Fruit fly (Drosophila melanogaster): ENCODE data around the gene CG15743.

Gene CG15743

DNA sequence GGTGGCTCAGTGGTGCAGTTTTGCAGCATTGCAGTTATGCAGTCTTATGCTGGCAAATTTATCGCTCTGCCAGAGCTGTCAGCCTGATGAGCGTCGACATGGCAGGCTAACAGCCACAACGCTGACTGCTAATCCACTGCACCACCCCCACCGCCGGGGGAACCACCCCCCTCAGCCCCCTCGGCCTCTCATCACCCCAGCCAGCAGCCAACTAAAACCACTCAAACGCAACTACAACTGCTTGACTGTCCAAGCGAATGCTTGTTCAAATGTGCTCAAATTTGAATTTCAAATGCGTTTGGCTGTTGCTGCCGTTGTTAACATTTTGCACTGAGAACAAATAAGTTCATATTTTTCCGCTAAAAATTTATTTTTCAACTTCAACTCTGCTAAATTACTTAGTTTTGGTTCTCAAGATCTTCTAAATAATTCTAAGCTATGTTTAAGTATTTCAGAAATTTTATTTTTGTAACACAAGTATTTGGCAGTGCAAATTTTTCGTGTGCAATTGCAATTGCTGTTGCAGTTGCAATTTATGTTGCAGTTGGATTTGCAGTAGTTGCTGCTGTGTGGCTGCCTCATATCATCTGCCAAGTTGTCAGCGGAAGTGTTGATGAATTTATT lies 47.1 kb upstream of the CG15743 start (continued):
- TF ChIP-seq YL-1 (GFP tag; optimal IDR thresholded peaks at IDR 0.05), result no peak
- 0 out of 3 replicates have a peak, but pooled peaks have one; percentile 18 for TF ChIP-seq CG34422 (GFP tag; IDR thresholded peaks at IDR 0.05)
- TF ChIP-seq eyg (GFP tag; optimal IDR thresholded peaks at IDR 0.05), result no peak
- no peak for TF ChIP-seq twi (tag; optimal IDR thresholded peaks at IDR 0.05)
- no peak for TF ChIP-seq CG6272 (GFP tag; IDR thresholded peaks at IDR 0.05)
- TF ChIP-seq Ets97D (GFP tag; optimal IDR thresholded peaks at IDR 0.05), result no peak
- no peak for TF ChIP-seq sug (tag; optimal IDR thresholded peaks at IDR 0.05)
- TF ChIP-seq CG1832 (GFP tag; optimal IDR thresholded peaks at IDR 0.05), result no peak
- no peak for TF ChIP-seq CG12071 (GFP tag; optimal IDR thresholded peaks at IDR 0.05)
- TF ChIP-seq Max (GFP tag; optimal IDR thresholded peaks at IDR 0.05), result no peak
- TF ChIP-seq CG7745 (tag; optimal IDR thresholded peaks at IDR 0.05), result no peak
- TF ChIP-seq CG13424 (tag; optimal IDR thresholded peaks at IDR 0.05), result peak; percentile 23
- TF ChIP-seq CG16779 (GFP tag; IDR thresholded peaks at IDR 0.05), result no peak
- no peak for TF ChIP-seq crp (GFP tag; optimal IDR thresholded peaks at IDR 0.05)
- no peak for TF ChIP-seq scrt (GFP tag; optimal IDR thresholded peaks at IDR 0.05)
- no peak for TF ChIP-seq sna (GFP tag; IDR thresholded peaks at IDR 0.05; ENCODE audit: partially characterized antibody)
- no peak for TF ChIP-seq ttk (GFP tag; IDR thresholded peaks at IDR 0.05)
- no peak for TF ChIP-seq nerfin-2 (GFP tag; IDR thresholded peaks at IDR 0.05; ENCODE audit: partially characterized antibody)
- peak; percentile 36 for TF ChIP-seq fd96Cb (tag; optimal IDR thresholded peaks at IDR 0.05)
- no peak for TF ChIP-seq ato (GFP tag; IDR thresholded peaks at IDR 0.05; ENCODE audit: partially characterized antibody)
- TF ChIP-seq E2f1 (GFP tag; IDR thresholded peaks at IDR 0.05), result no peak
- TF ChIP-seq dm (GFP tag; optimal IDR thresholded peaks at IDR 0.05), result no peak
- peak; percentile 34 for TF ChIP-seq CG18262 (tag; optimal IDR thresholded peaks at IDR 0.05)
- no peak for TF ChIP-seq crc (GFP tag; optimal IDR thresholded peaks at IDR 0.05)
- TF ChIP-seq h (optimal IDR thresholded peaks at IDR 0.05), result no peak
- TF ChIP-seq tx (GFP tag; optimal IDR thresholded peaks at IDR 0.05), result no peak
- no peak for TF ChIP-seq Lhr (GFP tag; optimal IDR thresholded peaks at IDR 0.05)
- peak; percentile 6 for TF ChIP-seq Sox100B (GFP tag; optimal IDR thresholded peaks at IDR 0.05)
- TF ChIP-seq Hr3 (GFP tag; optimal IDR thresholded peaks at IDR 0.05), result no peak
- TF ChIP-seq slp2 (GFP tag; optimal IDR thresholded peaks at IDR 0.05), result no peak
- TF ChIP-seq CG16863 (GFP tag; optimal IDR thresholded peaks at IDR 0.05), result no peak
- TF ChIP-seq jumu (GFP tag; optimal IDR thresholded peaks at IDR 0.05), result no peak
- TF ChIP-seq CG12219 (GFP tag; optimal IDR thresholded peaks at IDR 0.05), result peak; percentile 10
- no peak for TF ChIP-seq pb (GFP tag; optimal IDR thresholded peaks at IDR 0.05)
- TF ChIP-seq CG13123 (GFP tag; optimal IDR thresholded peaks at IDR 0.05), result no peak
- TF ChIP-seq CG17568 (GFP tag; optimal IDR thresholded peaks at IDR 0.05), result no peak
- no peak for TF ChIP-seq CG33213 (GFP tag; optimal IDR thresholded peaks at IDR 0.05)
- no peak for TF ChIP-seq CG7271 (tag; optimal IDR thresholded peaks at IDR 0.05)
- TF ChIP-seq Dad (GFP tag; optimal IDR thresholded peaks at IDR 0.05), result no peak
- TF ChIP-seq vnd (GFP tag; IDR thresholded peaks at IDR 0.05; ENCODE audit: partially characterized antibody), result no peak
- no peak for TF ChIP-seq Vsx1 (GFP tag; optimal IDR thresholded peaks at IDR 0.05)
- TF ChIP-seq ab (GFP tag; optimal IDR thresholded peaks at IDR 0.05), result no peak
- no peak for TF ChIP-seq mirr (GFP tag; optimal IDR thresholded peaks at IDR 0.05)
- TF ChIP-seq Spps (tag; optimal IDR thresholded peaks at IDR 0.05), result no peak
- TF ChIP-seq CG15514 (GFP tag; optimal IDR thresholded peaks at IDR 0.05), result no peak
- no peak for TF ChIP-seq CG3847 (GFP tag; IDR thresholded peaks at IDR 0.05)
- no peak for TF ChIP-seq da (GFP tag; optimal IDR thresholded peaks at IDR 0.05)
- TF ChIP-seq nom (GFP tag; optimal IDR thresholded peaks at IDR 0.05), result no peak
- peak in 1 of 3 experiments; percentile 10 for TF ChIP-seq lola (GFP tag; optimal IDR thresholded peaks at IDR 0.05)
- no peak for TF ChIP-seq Ada2b (GFP tag; IDR thresholded peaks at IDR 0.05)

Measured in whole organism, embryonic.